Worm (Caenorhabditis elegans) whole organism, L1 larva: ENCODE results near the gene grl-1.

Source experiments
- C04F5.9 ChIP-seq: sonication (generic microtip); optimal IDR thresholded peaks from 2 replicates; lab custom pipeline; 2016; ENCODE audit warnings: missing genetic modification characterization, missing compliant biosample characterization
- F16B12.6 ChIP-seq: fragments of 150-350 bp; optimal IDR thresholded peaks from 2 replicates; lab custom pipeline; 2014; ENCODE audit warnings: missing biosample characterization, missing genetic modification characterization
- alr-1 ChIP-seq: fragments of 200-800 bp; sonication (Bioruptor generic); optimal IDR thresholded peaks from 2 replicates; lab custom pipeline; 2018; ENCODE audit warnings: borderline replicate concordance, mild to moderate bottlenecking, missing genetic modification characterization, missing compliant biosample characterization
- ama-1 ChIP-seq: fragments of 150-350 bp; optimal IDR thresholded peaks from 2 replicates; lab custom pipeline; 2014
- blmp-1 ChIP-seq: fragments of 150-350 bp; optimal IDR thresholded peaks from 2 replicates; lab custom pipeline; 2014; ENCODE audit warnings: missing biosample characterization, missing genetic modification characterization
- ceh-8 ChIP-seq: fragments of 200-800 bp; sonication (Bioruptor generic); optimal IDR thresholded peaks from 2 replicates; lab custom pipeline; 2018; ENCODE audit warnings: mild to moderate bottlenecking, missing genetic modification characterization, moderate library complexity, missing compliant biosample characterization
- ceh-88 ChIP-seq: fragments of 200-800 bp; sonication (Bioruptor generic); IDR thresholded peaks from 2 replicates; pipeline ENCODE4 v1.3.6; 2022; ENCODE audit warnings: missing genetic modification characterization, missing compliant biosample characterization
- ceh-90 ChIP-seq: sonication (generic microtip); optimal IDR thresholded peaks from 2 replicates; lab custom pipeline; 2016; ENCODE audit warnings: missing genetic modification characterization, missing compliant biosample characterization
- ces-1 ChIP-seq: fragments of 150-350 bp; optimal IDR thresholded peaks from 2 replicates; lab custom pipeline; 2014; ENCODE audit warnings: missing biosample characterization, missing genetic modification reagents, missing genetic modification characterization
- dsc-1 ChIP-seq: sonication (generic microtip); optimal IDR thresholded peaks from 2 replicates; lab custom pipeline; 2016; ENCODE audit warnings: mild to moderate bottlenecking, missing genetic modification characterization, missing compliant biosample characterization
- efl-1 ChIP-seq, 4 experiments: fragments of 150-350 bp; optimal IDR thresholded peaks in 3 of 4; peaks in 1 of 4; 1 replicate in 1 of 4; 2 replicates in 3 of 4; lab custom pipeline; 2014; ENCODE audit warnings: missing biosample characterization in 2 of 4, missing genetic modification characterization in 2 of 4, missing genetic modification reagents in 2 of 4
- efl-3 ChIP-seq: fragments of 200-800 bp; sonication (Bioruptor generic); optimal IDR thresholded peaks from 2 replicates; lab custom pipeline; 2018; ENCODE audit warnings: mild to moderate bottlenecking, missing genetic modification characterization, missing compliant biosample characterization
- egl-13 ChIP-seq: sonication (generic microtip); optimal IDR thresholded peaks from 2 replicates; lab custom pipeline; 2016; ENCODE audit warnings: missing genotype, missing genetic modification reagents, missing genetic modification characterization, missing compliant biosample characterization
- egl-27 ChIP-seq, 2 experiments: fragments of 150-350 bp in 1 of 2; sonication (generic microtip); optimal IDR thresholded peaks; 3 replicates each; lab custom pipeline; 2017 to 2018; ENCODE audit warnings: missing biosample characterization in 2 of 2, missing genetic modification characterization in 2 of 2, missing genetic modification reagents in 2 of 2
- elt-3 ChIP-seq, 6 experiments: fragments of 150-350 bp in 1 of 6; sonication (generic microtip); optimal IDR thresholded peaks; 2 replicates each; lab custom pipeline; 2017 to 2018; ENCODE audit warnings: missing biosample characterization in 6 of 6, missing genetic modification characterization in 6 of 6, inconsistent platforms in 1 of 6
- ets-5 ChIP-seq: fragments of 200-800 bp; sonication (Bioruptor generic); IDR thresholded peaks from 2 replicates; pipeline ENCODE4 v1.3.6; 2022; ENCODE audit warnings: missing genetic modification characterization, missing compliant biosample characterization
- fkh-4 ChIP-seq: sonication (generic microtip); optimal IDR thresholded peaks from 2 replicates; lab custom pipeline; 2016; ENCODE audit warnings: missing compliant biosample characterization, missing genetic modification characterization, borderline replicate concordance
- hlh-17 ChIP-seq: fragments of 200-800 bp; sonication (Bioruptor generic); optimal IDR thresholded peaks from 2 replicates; lab custom pipeline; 2018; ENCODE audit warnings: missing genetic modification characterization, mild to moderate bottlenecking, missing compliant biosample characterization, moderate library complexity, borderline replicate concordance
- hlh-4 ChIP-seq: sonication (generic microtip); optimal IDR thresholded peaks from 2 replicates; lab custom pipeline; 2016; ENCODE audit warnings: mild to moderate bottlenecking, missing genetic modification characterization, missing compliant biosample characterization
- isw-1 ChIP-seq: fragments of 200-800 bp; sonication (Bioruptor generic); IDR thresholded peaks from 2 replicates; pipeline ENCODE4 v1.3.6; 2022; ENCODE audit warnings: missing genetic modification characterization, missing compliant biosample characterization
- lin-15B ChIP-seq: fragments of 150-350 bp; sonication (generic microtip); optimal IDR thresholded peaks from 3 replicates; lab custom pipeline; 2014; ENCODE audit warnings: missing biosample characterization, missing genetic modification characterization
- lin-35 ChIP-seq, 2 experiments: fragments of 150-350 bp; optimal IDR thresholded peaks; 2 replicates each; lab custom pipeline; 2014; ENCODE audit warnings: missing biosample characterization in 2 of 2, missing genetic modification characterization in 2 of 2, missing genetic modification reagents in 2 of 2
- lir-3 ChIP-seq: sonication (generic microtip); optimal IDR thresholded peaks from 2 replicates; lab custom pipeline; 2016; ENCODE audit warnings: mild to moderate bottlenecking, missing genetic modification characterization, moderate library complexity, missing compliant biosample characterization; ENCODE audit not compliant: poor library complexity
- mab-9 ChIP-seq: fragments of 200-800 bp; sonication (Bioruptor generic); IDR thresholded peaks from 2 replicates; pipeline ENCODE4 v1.3.6; 2022; ENCODE audit warnings: missing genetic modification reagents, missing genetic modification characterization, missing compliant biosample characterization
- nhr-11 ChIP-seq: fragments of 150-350 bp; optimal IDR thresholded peaks from 2 replicates; lab custom pipeline; 2014; ENCODE audit warnings: missing biosample characterization, missing genetic modification characterization
- nhr-20 ChIP-seq: sonication (generic microtip); optimal IDR thresholded peaks from 2 replicates; lab custom pipeline; 2016; ENCODE audit warnings: mild to moderate bottlenecking, missing genetic modification characterization, missing compliant biosample characterization
- nhr-237 ChIP-seq: fragments of 150-350 bp; optimal IDR thresholded peaks from 2 replicates; lab custom pipeline; 2014; ENCODE audit warnings: missing biosample characterization, missing genetic modification characterization
- nhr-28 ChIP-seq: fragments of 150-350 bp; optimal IDR thresholded peaks from 2 replicates; lab custom pipeline; 2014; ENCODE audit warnings: missing biosample characterization, missing genetic modification characterization
- nhr-47 ChIP-seq: sonication (generic microtip); optimal IDR thresholded peaks from 2 replicates; lab custom pipeline; 2016; ENCODE audit warnings: mild to moderate bottlenecking, missing genetic modification characterization, moderate library complexity, missing compliant biosample characterization
- nhr-71 ChIP-seq: sonication (generic microtip); optimal IDR thresholded peaks from 2 replicates; lab custom pipeline; 2016; ENCODE audit warnings: mild to moderate bottlenecking, missing genetic modification characterization, moderate library complexity, missing compliant biosample characterization
- nhr-76 ChIP-seq: sonication (generic microtip); optimal IDR thresholded peaks from 2 replicates; lab custom pipeline; 2017; ENCODE audit warnings: missing biosample characterization, missing genetic modification characterization
- nhr-85 ChIP-seq: sonication (generic microtip); peaks from one replicate; lab custom pipeline; 2016; ENCODE audit warnings: missing genetic modification characterization, inconsistent platforms, missing compliant biosample characterization
- nhr-90 ChIP-seq: sonication (generic microtip); optimal IDR thresholded peaks from 2 replicates; lab custom pipeline; 2016; ENCODE audit warnings: mild to moderate bottlenecking, missing genetic modification characterization, missing compliant biosample characterization; ENCODE audit not compliant: poor library complexity
- pqm-1 ChIP-seq: sonication (generic microtip); optimal IDR thresholded peaks from 3 replicates; lab custom pipeline; 2017; ENCODE audit warnings: missing biosample characterization, missing genetic modification characterization
- rnt-1 ChIP-seq: sonication (generic microtip); optimal IDR thresholded peaks from 2 replicates; lab custom pipeline; 2016; ENCODE audit warnings: mild to moderate bottlenecking, missing genetic modification characterization, moderate library complexity, missing compliant biosample characterization
- snpc-4 ChIP-seq: fragments of 150-350 bp; optimal IDR thresholded peaks from 2 replicates; lab custom pipeline; 2014; ENCODE audit warnings: missing biosample characterization, missing genetic modification characterization
- snu-23 ChIP-seq: sonication (generic microtip); optimal IDR thresholded peaks from 2 replicates; lab custom pipeline; 2016; ENCODE audit warnings: missing genetic modification characterization, missing compliant biosample characterization
- sup-37 ChIP-seq: fragments of 200-800 bp; sonication (Bioruptor generic); optimal IDR thresholded peaks from 2 replicates; lab custom pipeline; 2018; ENCODE audit warnings: mild to moderate bottlenecking, missing genetic modification characterization, missing compliant biosample characterization
- swsn-7 ChIP-seq: sonication (generic microtip); optimal IDR thresholded peaks from 2 replicates; lab custom pipeline; 2016; ENCODE audit warnings: missing genetic modification characterization, missing compliant biosample characterization
- tbx-2 ChIP-seq: sonication (generic microtip); optimal IDR thresholded peaks from 2 replicates; lab custom pipeline; 2016; ENCODE audit warnings: missing genetic modification characterization, missing compliant biosample characterization
- tlp-1 ChIP-seq: fragments of 150-350 bp; optimal IDR thresholded peaks from 2 replicates; lab custom pipeline; 2014; ENCODE audit warnings: missing biosample characterization, missing genetic modification characterization
- unc-130 ChIP-seq: fragments of 150-350 bp; optimal IDR thresholded peaks from 2 replicates; lab custom pipeline; 2017; ENCODE audit warnings: missing biosample characterization, missing genetic modification characterization, inconsistent platforms
- unc-86 ChIP-seq: sonication (generic microtip); optimal IDR thresholded peaks from 2 replicates; lab custom pipeline; 2016; ENCODE audit warnings: missing genetic modification characterization, missing compliant biosample characterization
- xbp-1 ChIP-seq: sonication (generic microtip); optimal IDR thresholded peaks from 2 replicates; lab custom pipeline; 2016; ENCODE audit warnings: missing genetic modification characterization, missing compliant biosample characterization
- zag-1 ChIP-seq: fragments of 150-350 bp; optimal IDR thresholded peaks from 2 replicates; lab custom pipeline; 2014; ENCODE audit warnings: missing biosample characterization, missing genetic modification characterization
- zip-4 ChIP-seq: fragments of 200-800 bp; sonication (Bioruptor generic); optimal IDR thresholded peaks from 2 replicates; lab custom pipeline; 2018; ENCODE audit warnings: mild to moderate bottlenecking, missing genetic modification characterization, moderate library complexity, missing compliant biosample characterization
- ztf-11 ChIP-seq, 2 experiments: sonication (generic microtip); optimal IDR thresholded peaks; 2 replicates each; lab custom pipeline; 2016 to 2017; ENCODE audit warnings: missing genetic modification characterization in 2 of 2, missing biosample characterization in 1 of 2, missing compliant biosample characterization in 1 of 2
- ztf-4 ChIP-seq: fragments of 150-350 bp; optimal IDR thresholded peaks from 2 replicates; lab custom pipeline; 2014; ENCODE audit warnings: missing biosample characterization, missing genetic modification characterization

Gene grl-1

DNA sequence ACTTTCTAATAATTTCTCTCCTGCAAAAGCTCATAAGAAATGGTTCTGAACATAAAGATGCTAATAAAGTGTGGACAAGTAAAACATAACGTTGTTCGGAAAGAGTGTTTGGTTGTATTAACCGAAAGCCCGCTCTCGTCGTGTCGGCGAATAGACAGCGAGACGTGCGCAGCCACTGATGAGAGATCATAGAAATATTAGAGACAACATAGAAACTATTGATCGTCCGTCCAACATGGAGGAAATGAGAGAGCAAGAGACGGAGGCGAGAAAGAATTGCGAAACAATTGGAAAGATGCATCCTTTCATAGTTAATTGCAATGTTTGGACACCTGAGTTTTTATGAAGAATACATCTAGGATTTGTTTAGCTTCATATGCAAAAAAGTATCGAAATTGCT is 46.9 kb upstream of the grl-1 start (continued):
- TF ChIP-seq egl-27 (tag; optimal IDR thresholded peaks at IDR 0.05; lab: Kevin White, UChicago) (no peak), rnt-1 (tag; lab: Kevin White, UChicago) (peak; percentile 48), ces-1 (no peak), tbx-2 (tag; lab: Kevin White, UChicago) (peak; percentile 52), nhr-76 (no peak), elt-3 (tag; optimal IDR thresholded peaks at IDR 0.05; lab: Kevin White, UChicago) (no peak), hlh-17 (GFP tag; lab: Kevin White, UChicago) (no peak), swsn-7 (peak; percentile 59), ets-5 (no peak), nhr-28 (tag; lab: Kevin White, UChicago) (no peak), nhr-47 (tag; lab: Kevin White, UChicago) (peak; percentile 46), sup-37 (GFP tag; lab: Kevin White, UChicago) (no peak), zag-1 (no peak), blmp-1 (tag; lab: Kevin White, UChicago) (peak; percentile 66), egl-13 (tag; lab: Kevin White, UChicago) (no peak), xbp-1 (tag; lab: Kevin White, UChicago) (peak; percentile 34), lin-15B (tag; lab: Kevin White, UChicago) (no peak), dsc-1 (tag; lab: Kevin White, UChicago) (no peak), snu-23 (GFP tag; lab: Kevin White, UChicago) (peak; percentile 71), isw-1 (GFP tag; lab: Robert Waterston, UW) (peak; percentile 33), ceh-88 (GFP tag; lab: Robert Waterston, UW) (no peak), unc-86 (tag; lab: Kevin White, UChicago) (peak; percentile 27), hlh-4 (no peak), lir-3 (tag; lab: Kevin White, UChicago) (no peak), ztf-11 (tag; optimal IDR thresholded peaks at IDR 0.05; lab: Kevin White, UChicago) (no peak), nhr-20 (peak; percentile 32), pqm-1 (tag; lab: Kevin White, UChicago) (no peak), ceh-8 (GFP tag; lab: Kevin White, UChicago) (no peak), alr-1 (tag; lab: Kevin White, UChicago) (no peak), lin-35 (GFP tag; optimal IDR thresholded peaks at IDR 0.05; lab: Kevin White, UChicago) (peak; percentile 56 to 62), snpc-4 (tag; lab: Kevin White, UChicago) (peak; percentile 50), fkh-4 (tag; lab: Kevin White, UChicago) (no peak), nhr-85 (no peak), nhr-11 (tag; lab: Kevin White, UChicago) (no peak)

DNA sequence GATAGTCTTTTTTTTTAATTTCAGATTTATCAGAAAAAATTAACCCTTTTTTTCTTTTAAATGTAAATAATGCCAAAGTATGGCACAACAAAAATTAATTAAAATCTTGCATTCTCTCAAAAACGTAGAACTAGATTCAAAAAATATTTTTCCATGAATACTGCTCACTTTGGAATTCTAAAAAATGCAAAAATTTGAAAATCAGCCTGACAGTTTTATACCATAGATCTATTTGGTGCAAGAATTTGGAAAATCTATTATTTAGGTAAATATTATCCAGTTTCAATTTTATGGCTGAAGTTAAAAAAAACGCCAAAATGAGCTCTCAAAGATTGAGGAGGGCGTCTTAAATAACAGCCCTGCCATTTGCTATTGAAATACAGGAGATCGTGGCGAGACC is 46.0 kb upstream of the grl-1 start:
- no peak for TF ChIP-seq efl-3 (GFP tag; lab: Kevin White, UChicago)
- no peak for TF ChIP-seq ces-1
- no peak for TF ChIP-seq efl-1 (optimal IDR thresholded peaks at IDR 0.05; lab: Kevin White, UChicago)
- TF ChIP-seq efl-1 (GFP tag; optimal IDR thresholded peaks at IDR 0.05 in 1 of 2; lab: Kevin White, UChicago) = peak in 1 of 2 experiments; percentile 32
- TF ChIP-seq, all 84 proteins: peak for 1

DNA sequence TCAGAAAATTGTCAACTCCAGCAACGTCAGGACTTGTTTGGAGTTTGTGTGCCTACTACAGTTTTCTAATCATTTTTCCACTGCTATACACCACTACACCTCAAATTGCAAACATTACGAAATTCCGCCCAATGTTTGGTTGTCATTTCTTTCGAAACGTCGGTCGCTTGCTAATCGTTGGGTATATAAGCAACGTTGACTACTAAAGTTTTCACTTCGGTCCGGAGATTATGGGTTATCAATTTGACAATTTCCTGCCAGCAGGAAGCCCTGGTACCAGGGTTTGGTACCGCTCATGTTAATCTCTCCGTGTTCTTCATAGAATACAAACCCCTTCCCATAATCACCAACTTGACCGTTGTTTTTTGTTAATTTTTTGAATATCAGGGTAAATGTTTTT is 42.4 kb upstream of the grl-1 start:
- TF ChIP-seq snpc-4 (tag; lab: Kevin White, UChicago) (peak; percentile 97), nhr-76 (no peak), F16B12.6 (tag; lab: Kevin White, UChicago) (no peak), egl-13 (tag; lab: Kevin White, UChicago) (no peak), nhr-90 (tag; lab: Kevin White, UChicago) (peak; percentile 55), nhr-237 (tag; lab: Kevin White, UChicago) (no peak), ceh-90 (tag; lab: Kevin White, UChicago) (no peak), lir-3 (tag; lab: Kevin White, UChicago) (no peak), zip-4 (GFP tag; lab: Kevin White, UChicago) (peak; percentile 49), lin-35 (GFP tag; optimal IDR thresholded peaks at IDR 0.05; lab: Kevin White, UChicago) (peak in 1 of 2 experiments; percentile 67), efl-1 (optimal IDR thresholded peaks at IDR 0.05; lab: Kevin White, UChicago) (peak; percentile 20 to 26), efl-1 (GFP tag; optimal IDR thresholded peaks at IDR 0.05 in 1 of 2; lab: Kevin White, UChicago) (peak in 1 of 2 experiments; percentile 50), nhr-85 (no peak), hlh-4 (no peak), nhr-28 (tag; lab: Kevin White, UChicago) (no peak), lin-15B (tag; lab: Kevin White, UChicago) (no peak), ztf-4 (no peak), C04F5.9 (tag; lab: Kevin White, UChicago) (no peak), nhr-71 (tag; lab: Kevin White, UChicago) (peak; percentile 40), unc-130 (tag; lab: Kevin White, UChicago) (no peak), ama-1 (no peak), mab-9 (GFP tag; lab: Robert Waterston, UW) (no peak), tlp-1 (tag; lab: Kevin White, UChicago) (no peak), unc-86 (tag; lab: Kevin White, UChicago) (no peak)
